Worm (Caenorhabditis elegans) whole organism, midembryonic: ENCODE measurements around the gene sra-31.

Experiments used
- flt-1 ChIP-seq: fragments of 200-800 bp; sonication (Bioruptor generic); IDR thresholded peaks from 2 replicates; pipeline ENCODE4 v1.3.6; 2022; ENCODE audit warnings: missing genetic modification characterization, missing compliant biosample characterization
- klf-2 ChIP-seq: fragments of 200-800 bp; sonication (Bioruptor generic); conservative IDR thresholded peaks from 2 replicates; pipeline ENCODE4 v1.3.6; 2022; ENCODE audit warnings: missing genetic modification reagents, missing genetic modification characterization, missing compliant biosample characterization
- med-1 ChIP-seq: sonication (generic microtip); optimal IDR thresholded peaks from 2 replicates; lab custom pipeline; 2017; ENCODE audit warnings: missing genetic modification characterization, mild to moderate bottlenecking, missing compliant biosample characterization, antibody characterized with exemption, missing genetic modification reagents; ENCODE audit not compliant: insufficient read depth

DNA sequence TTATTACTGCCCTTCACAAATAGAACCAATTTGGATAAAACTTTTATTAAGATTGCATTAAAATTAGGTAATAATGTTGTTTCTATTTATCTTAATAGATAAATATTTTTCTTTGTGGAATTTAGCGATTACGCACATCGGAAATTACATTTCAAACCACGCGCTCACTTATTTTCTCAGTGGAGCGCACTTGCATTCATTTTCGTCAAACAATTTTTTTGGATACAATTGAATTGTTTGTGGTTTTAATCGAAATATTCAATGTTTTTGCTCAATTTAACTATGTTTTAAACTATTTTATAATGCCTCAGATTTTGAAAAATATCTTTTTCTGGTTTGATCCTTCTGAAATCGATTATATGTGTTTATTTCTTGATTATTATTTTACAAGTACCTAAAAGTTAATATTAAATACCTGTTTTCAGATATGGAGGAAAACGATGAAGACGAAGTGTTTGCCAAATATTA lies 42.3 kb downstream of the sra-31 start, which contains the start of gene utp-20:
- TF ChIP-seq med-1 (GFP tag; lab: Kevin White, UChicago) (no peak), klf-2 (GFP tag; lab: Robert Waterston, UW) (no peak), flt-1 (GFP tag; lab: Robert Waterston, UW) (no peak)
